Fruit fly (Drosophila melanogaster) whole organism, embryonic: ENCODE measurements around the gene CG43295.

Source experiments
- Atf3 ChIP-seq: fragments of 200-800 bp; sonication (Bioruptor generic); optimal IDR thresholded peaks from 3 replicates; lab custom pipeline; 2016; ENCODE audit warnings: missing biosample characterization, missing genetic modification characterization
- B-H2 ChIP-seq: fragments of 200-800 bp; sonication (Bioruptor generic); optimal IDR thresholded peaks from 2 replicates; lab custom pipeline; 2018; ENCODE audit warnings: missing biosample characterization, mild to moderate bottlenecking, missing genetic modification characterization
- CG10267 ChIP-seq: fragments of 200-800 bp; sonication (Bioruptor generic); optimal IDR thresholded peaks from 2 replicates; lab custom pipeline; 2018; ENCODE audit warnings: missing biosample characterization, mild to moderate bottlenecking, missing genetic modification characterization, moderate library complexity
- CG10543 ChIP-seq: fragments of 200-800 bp; sonication (Bioruptor generic); optimal IDR thresholded peaks from 3 replicates; lab custom pipeline; 2017; ENCODE audit warnings: missing biosample characterization, mild to moderate bottlenecking, missing genetic modification characterization, moderate library complexity
- CG10565 ChIP-seq: fragments of 200-800 bp; sonication (Bioruptor generic); optimal IDR thresholded peaks from 3 replicates; lab custom pipeline; 2016; ENCODE audit warnings: missing biosample characterization, mild to moderate bottlenecking, missing genetic modification characterization
- CG11695 ChIP-seq: fragments of 200-800 bp; sonication (Bioruptor generic); IDR thresholded peaks from 3 replicates; pipeline ENCODE4 v1.3.6; 2022; ENCODE audit warnings: missing biosample characterization, missing genetic modification characterization
- CG12659 ChIP-seq: fragments of 200-800 bp; sonication (Bioruptor generic); optimal IDR thresholded peaks from 3 replicates; lab custom pipeline; 2017; ENCODE audit warnings: mild to moderate bottlenecking, missing biosample characterization, missing genetic modification reagents, missing genetic modification characterization
- CG13296 ChIP-seq: fragments of 200-800 bp; sonication (Bioruptor generic); optimal IDR thresholded peaks from 3 replicates; lab custom pipeline; 2018; ENCODE audit warnings: missing biosample characterization, mild to moderate bottlenecking, missing genetic modification characterization
- CG13424 ChIP-seq: fragments of 200-800 bp; sonication (Bioruptor generic); optimal IDR thresholded peaks from 2 replicates; lab custom pipeline; 2019; ENCODE audit warnings: missing biosample characterization, mild to moderate bottlenecking, missing genetic modification characterization, moderate library complexity
- CG13775 ChIP-seq: fragments of 200-800 bp; sonication (Bioruptor generic); optimal IDR thresholded peaks from 3 replicates; lab custom pipeline; 2017; ENCODE audit warnings: missing biosample characterization, mild to moderate bottlenecking, missing genetic modification characterization
- CG14667 ChIP-seq: fragments of 200-800 bp; sonication (Bioruptor generic); IDR thresholded peaks from 2 replicates; pipeline ENCODE4 v1.3.6; 2022; ENCODE audit warnings: missing biosample characterization, missing genetic modification characterization
- CG1603 ChIP-seq: fragments of 200-800 bp; sonication (Bioruptor generic); optimal IDR thresholded peaks from 2 replicates; lab custom pipeline; 2019; ENCODE audit warnings: missing biosample characterization, mild to moderate bottlenecking, missing genetic modification characterization, moderate library complexity
- CG16815 ChIP-seq: fragments of 200-800 bp; sonication (Bioruptor generic); optimal IDR thresholded peaks from 3 replicates; lab custom pipeline; 2017; ENCODE audit warnings: missing biosample characterization, mild to moderate bottlenecking, missing genetic modification characterization
- CG2129 ChIP-seq: fragments of 200-800 bp; sonication (Bioruptor generic); IDR thresholded peaks from 2 replicates; pipeline ENCODE4 v1.3.6; 2022; ENCODE audit warnings: missing biosample characterization, missing genetic modification characterization; ENCODE audit not compliant: partially characterized antibody
- CG2712 ChIP-seq: fragments of 200-800 bp; optimal IDR thresholded peaks from 3 replicates; lab custom pipeline; 2019; ENCODE audit warnings: missing biosample characterization, mild to moderate bottlenecking, missing genetic modification characterization, moderate library complexity
- CG30020 ChIP-seq: fragments of 200-800 bp; optimal IDR thresholded peaks from 2 replicates; lab custom pipeline; 2019; ENCODE audit warnings: missing biosample characterization, mild to moderate bottlenecking, missing genetic modification characterization, moderate library complexity
- CG3163 ChIP-seq: fragments of 200-800 bp; sonication (Bioruptor generic); optimal IDR thresholded peaks from 3 replicates; lab custom pipeline; 2016; ENCODE audit warnings: missing biosample characterization, missing genetic modification characterization
- CG32532 ChIP-seq: fragments of 200-800 bp; sonication (Bioruptor generic); IDR thresholded peaks from 2 replicates; pipeline ENCODE4 v1.3.6; 2022; ENCODE audit warnings: missing biosample characterization, missing genetic modification characterization
- CG3838 ChIP-seq: fragments of 200-800 bp; sonication (Bioruptor generic); optimal IDR thresholded peaks from 3 replicates; lab custom pipeline; 2016; ENCODE audit warnings: missing biosample characterization, missing genetic modification characterization
- CG8478 ChIP-seq: fragments of >200 bp; optimal IDR thresholded peaks from 2 replicates; lab custom pipeline; 2018
- CG8944 ChIP-seq: fragments of 200-800 bp; sonication (Bioruptor generic); optimal IDR thresholded peaks from 3 replicates; lab custom pipeline; 2016; ENCODE audit warnings: missing biosample characterization, missing genetic modification characterization
- Dad ChIP-seq: fragments of 200-800 bp; sonication (Bioruptor generic); optimal IDR thresholded peaks from 3 replicates; lab custom pipeline; 2016; ENCODE audit warnings: missing biosample characterization, missing genetic modification characterization
- Eip74EF ChIP-seq, 2 experiments: fragments of 200-800 bp in 1 of 2; fragments of >200 bp in 1 of 2; sonication (Bioruptor generic) in 1 of 2; optimal IDR thresholded peaks; 2 replicates each; lab custom pipeline; 2017 to 2019; ENCODE audit warnings: missing biosample characterization in 2 of 2, missing genetic modification characterization in 2 of 2, mild to moderate bottlenecking in 1 of 2, moderate library complexity in 1 of 2
- Fer1 ChIP-seq: fragments of 200-800 bp; sonication (Bioruptor generic); optimal IDR thresholded peaks from 2 replicates; lab custom pipeline; 2017; ENCODE audit warnings: missing biosample characterization, mild to moderate bottlenecking, missing genetic modification characterization
- Hmr ChIP-seq: fragments of 200-800 bp; sonication (Bioruptor generic); optimal IDR thresholded peaks from 3 replicates; lab custom pipeline; 2017; ENCODE audit warnings: mild to moderate bottlenecking, missing biosample characterization, missing genetic modification reagents, missing genetic modification characterization
- MTF-1 ChIP-seq: fragments of 200-800 bp; sonication (Bioruptor generic); optimal IDR thresholded peaks from 2 replicates; lab custom pipeline; 2018; ENCODE audit warnings: missing biosample characterization, mild to moderate bottlenecking, missing genetic modification characterization, borderline replicate concordance
- NK7.1 ChIP-seq: fragments of 200-800 bp; sonication (Bioruptor generic); optimal IDR thresholded peaks from 3 replicates; lab custom pipeline; 2016; ENCODE audit warnings: missing biosample characterization, missing genetic modification characterization
- Oli ChIP-seq: fragments of 200-800 bp; sonication (Bioruptor generic); optimal IDR thresholded peaks from 2 replicates; lab custom pipeline; 2018; ENCODE audit warnings: missing biosample characterization, mild to moderate bottlenecking, missing genetic modification characterization, moderate library complexity
- Stat92E ChIP-seq, 3 experiments: fragments of >200 bp in 2 of 3; fragments of 200-800 bp in 1 of 3; sonication (Bioruptor generic) in 1 of 3; optimal IDR thresholded peaks; 2 replicates each; lab custom pipeline; 2017 to 2019; ENCODE audit warnings: missing biosample characterization in 3 of 3, missing genetic modification characterization in 3 of 3, mild to moderate bottlenecking in 1 of 3, moderate library complexity in 1 of 3
- ato ChIP-seq: fragments of 200-800 bp; sonication (Bioruptor generic); IDR thresholded peaks from 2 replicates; pipeline ENCODE4 v1.3.6; 2022; ENCODE audit warnings: missing biosample characterization, missing genetic modification characterization; ENCODE audit not compliant: partially characterized antibody
- bcd ChIP-seq: fragments of 200-800 bp; sonication (Bioruptor generic); optimal IDR thresholded peaks from 2 replicates; lab custom pipeline; 2017; ENCODE audit warnings: missing biosample characterization, mild to moderate bottlenecking, missing genetic modification characterization
- dm ChIP-seq: fragments of 200-800 bp; sonication (Bioruptor generic); optimal IDR thresholded peaks from 3 replicates; lab custom pipeline; 2016; ENCODE audit warnings: missing biosample characterization, missing genetic modification characterization
- dmrt99B ChIP-seq: fragments of 200-800 bp; sonication (Bioruptor generic); optimal IDR thresholded peaks from 2 replicates; lab custom pipeline; 2018; ENCODE audit warnings: missing biosample characterization, mild to moderate bottlenecking, missing genetic modification characterization, moderate library complexity
- eyg ChIP-seq: fragments of 200-800 bp; sonication (Bioruptor generic); optimal IDR thresholded peaks from 3 replicates; lab custom pipeline; 2016; ENCODE audit warnings: missing biosample characterization, missing genetic modification characterization
- fu2 ChIP-seq: fragments of 200-800 bp; sonication (Bioruptor generic); optimal IDR thresholded peaks from 2 replicates; lab custom pipeline; 2016; ENCODE audit warnings: missing biosample characterization, missing genetic modification characterization
- gem ChIP-seq: fragments of 200-800 bp; sonication (Bioruptor generic); optimal IDR thresholded peaks from 2 replicates; lab custom pipeline; 2019; ENCODE audit warnings: missing biosample characterization, mild to moderate bottlenecking, missing genetic modification characterization, moderate library complexity
- jigr1 ChIP-seq: fragments of 200-800 bp; sonication (Bioruptor generic); IDR thresholded peaks from 3 replicates; pipeline ENCODE4 v1.3.6; 2022; ENCODE audit warnings: missing biosample characterization, missing genetic modification characterization
- scrt ChIP-seq: fragments of 200-800 bp; sonication (Bioruptor generic); optimal IDR thresholded peaks from 2 replicates; lab custom pipeline; 2018; ENCODE audit warnings: missing biosample characterization, mild to moderate bottlenecking, missing genetic modification characterization, moderate library complexity
- stc ChIP-seq: fragments of 200-800 bp; sonication (Bioruptor generic); IDR thresholded peaks from 2 replicates; pipeline ENCODE4 v1.3.6; 2022; ENCODE audit warnings: missing biosample characterization, missing genetic modification characterization
- unc-4 ChIP-seq: fragments of 200-800 bp; sonication (Bioruptor generic); IDR thresholded peaks from 2 replicates; pipeline ENCODE4 v1.3.6; 2022; ENCODE audit warnings: missing biosample characterization, missing genetic modification characterization; ENCODE audit not compliant: partially characterized antibody
- zen ChIP-seq: fragments of 200-800 bp; sonication (Bioruptor generic); optimal IDR thresholded peaks from 3 replicates; lab custom pipeline; 2018; ENCODE audit warnings: missing biosample characterization, mild to moderate bottlenecking, missing genetic modification characterization, moderate library complexity

CG43295 gene

DNA sequence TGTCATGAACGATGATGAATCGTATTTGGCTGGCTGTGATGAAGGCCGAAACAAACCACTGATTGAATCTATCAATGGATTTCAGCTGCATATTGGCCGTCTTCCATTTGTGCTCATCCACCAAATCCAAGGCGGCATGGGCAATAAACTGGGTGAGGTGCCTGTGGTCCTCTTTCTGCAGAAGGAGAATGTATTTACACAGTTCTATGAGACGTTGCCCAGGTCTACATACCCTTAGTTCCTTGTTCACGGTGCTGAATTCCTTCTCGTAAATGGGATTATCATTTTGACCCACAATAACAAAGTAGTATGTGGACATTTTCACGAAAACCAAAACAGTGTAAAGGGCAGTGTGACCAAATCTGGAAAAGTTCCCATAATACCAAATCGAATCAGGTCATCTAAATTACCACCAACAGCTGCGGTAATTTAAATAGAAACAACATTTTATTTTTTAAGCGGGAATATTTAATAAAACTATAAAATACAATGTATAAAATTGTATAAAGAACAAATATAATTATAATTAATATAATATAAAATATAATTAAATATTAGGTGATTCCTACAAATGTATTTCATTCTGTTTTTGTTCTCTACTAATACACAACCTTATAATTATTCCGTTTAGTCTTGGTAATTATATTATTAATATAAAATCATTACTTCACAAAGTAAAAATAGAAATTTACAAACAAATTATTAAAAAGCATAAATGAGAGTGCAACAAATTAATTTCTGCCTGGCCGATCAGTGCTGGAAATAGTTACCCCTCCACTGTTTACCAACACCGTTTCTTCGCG is 25.8 kb downstream of the CG43295 start, which contains the start of the genes Trs20 and elg1 (continued):
- TF ChIP-seq CG11695 (GFP tag; lab: Robert Waterston, UW) (peak; percentile 56; the same call in 2 of the 3 replicates), dm (GFP tag; lab: Kevin White, UChicago) (no peak), fu2 (GFP tag; lab: Kevin White, UChicago) (no peak), CG10565 (GFP tag; lab: Kevin White, UChicago) (no peak), stc (GFP tag; lab: Robert Waterston, UW) (0 out of 2 replicates have a peak, but pooled peaks have one; percentile 24), CG30020 (tag; lab: Kevin White, UChicago) (peak; percentile 71), CG12659 (peak; percentile 59), CG16815 (no peak), CG32532 (GFP tag; lab: Robert Waterston, UW) (peak; percentile 26; the same call in 1 of the 2 replicates), B-H2 (GFP tag; lab: Kevin White, UChicago) (peak; percentile 61), Stat92E (GFP tag; optimal IDR thresholded peaks at IDR 0.05; lab: Kevin White, UChicago) (no peak), Dad (GFP tag; lab: Kevin White, UChicago) (no peak), dmrt99B (tag; lab: Kevin White, UChicago) (no peak), scrt (GFP tag; lab: Kevin White, UChicago) (no peak), CG8944 (GFP tag; lab: Kevin White, UChicago) (no peak), CG13296 (GFP tag; lab: Kevin White, UChicago) (peak; percentile 73), CG1603 (tag; lab: Kevin White, UChicago) (peak; percentile 43), jigr1 (GFP tag; lab: Robert Waterston, UW) (no peak), ato (GFP tag; lab: Robert Waterston, UW) (no peak), eyg (no peak), Hmr (GFP tag; lab: Kevin White, UChicago) (peak; percentile 15), CG14667 (GFP tag; lab: Robert Waterston, UW) (no peak), CG10543 (peak; percentile 49), Fer1 (peak; percentile 58), MTF-1 (GFP tag; lab: Kevin White, UChicago) (no peak), Eip74EF (GFP tag; optimal IDR thresholded peaks at IDR 0.05; lab: Kevin White, UChicago) (no peak), CG13775 (GFP tag; lab: Kevin White, UChicago) (peak; percentile 41), CG10267 (tag; lab: Kevin White, UChicago) (peak; percentile 94), CG2129 (no peak), CG3163 (no peak), CG8478 (lab: Kevin White, UChicago) (no peak), gem (tag; lab: Kevin White, UChicago) (peak; percentile 81), bcd (GFP tag; lab: Kevin White, UChicago) (peak; percentile 2), CG3838 (GFP tag; lab: Kevin White, UChicago) (no peak), Oli (tag; lab: Kevin White, UChicago) (peak; percentile 53), CG2712 (tag; lab: Kevin White, UChicago) (peak; percentile 85), Atf3 (GFP tag; lab: Kevin White, UChicago) (no peak), unc-4 (GFP tag; lab: Robert Waterston, UW) (no peak), NK7.1 (GFP tag; lab: Kevin White, UChicago) (no peak), CG13424 (tag; lab: Kevin White, UChicago) (peak; percentile 73), zen (tag; lab: Kevin White, UChicago) (peak; percentile 46)
